Fruit fly (Drosophila melanogaster) whole organism, prepupa: ENCODE measurements around the gene fru.

Experiments used
- Blimp-1 ChIP-seq: fragments of 200-800 bp; sonication (Bioruptor generic); optimal IDR thresholded peaks from 3 replicates; lab custom pipeline; 2017; ENCODE audit warnings: missing biosample characterization, missing genetic modification characterization, mild to moderate bottlenecking, moderate library complexity, missing genetic modification reagents
- CG10631 ChIP-seq: fragments of 200-800 bp; sonication (Bioruptor generic); optimal IDR thresholded peaks from 2 replicates; lab custom pipeline; 2016; ENCODE audit warnings: missing biosample characterization, missing genetic modification characterization
- CG10669 ChIP-seq: fragments of 200-800 bp; sonication (Bioruptor generic); optimal IDR thresholded peaks from 3 replicates; lab custom pipeline; 2018; ENCODE audit warnings: missing biosample characterization, mild to moderate bottlenecking, missing genetic modification characterization, moderate library complexity
- CG11762 ChIP-seq: fragments of 200-800 bp; sonication (Bioruptor generic); optimal IDR thresholded peaks from 3 replicates; lab custom pipeline; 2016; ENCODE audit warnings: missing biosample characterization, missing genetic modification characterization; ENCODE audit not compliant: insufficient read depth
- CG11902 ChIP-seq: fragments of 200-800 bp; sonication (Bioruptor generic); optimal IDR thresholded peaks from 3 replicates; lab custom pipeline; 2016; ENCODE audit warnings: missing biosample characterization, missing genetic modification characterization
- CG15336 ChIP-seq: fragments of 200-800 bp; sonication (Bioruptor generic); IDR thresholded peaks from 2 replicates; pipeline ENCODE4 v1.3.6; 2022; ENCODE audit warnings: missing biosample characterization, missing genetic modification characterization
- CG1621 ChIP-seq: fragments of 200-800 bp; sonication (Bioruptor generic); optimal IDR thresholded peaks from 3 replicates; lab custom pipeline; 2018; ENCODE audit warnings: missing biosample characterization, mild to moderate bottlenecking, missing genetic modification characterization
- CG16779 ChIP-seq: fragments of 200-800 bp; sonication (Bioruptor generic); optimal IDR thresholded peaks from 3 replicates; lab custom pipeline; 2017; ENCODE audit warnings: missing biosample characterization, mild to moderate bottlenecking, missing genetic modification characterization
- CG3032 ChIP-seq: fragments of 200-800 bp; optimal IDR thresholded peaks from 2 replicates; lab custom pipeline; 2019; ENCODE audit warnings: missing biosample characterization, mild to moderate bottlenecking, missing genetic modification characterization, moderate library complexity
- CG32006 ChIP-seq: fragments of 200-800 bp; sonication (Bioruptor generic); optimal IDR thresholded peaks from 3 replicates; lab custom pipeline; 2017; ENCODE audit warnings: missing biosample characterization, mild to moderate bottlenecking, missing genetic modification characterization
- CG34406 ChIP-seq: fragments of 200-800 bp; sonication (Bioruptor generic); optimal IDR thresholded peaks from 3 replicates; lab custom pipeline; 2016; ENCODE audit warnings: missing biosample characterization, missing genetic modification characterization
- CG6163 ChIP-seq: fragments of 200-800 bp; sonication (Bioruptor generic); IDR thresholded peaks from 3 replicates; pipeline ENCODE4 v1.3.6; 2022; ENCODE audit warnings: missing biosample characterization, missing genetic modification characterization
- CG6808 ChIP-seq: fragments of 200-800 bp; sonication (Bioruptor generic); optimal IDR thresholded peaks from 3 replicates; lab custom pipeline; 2017; ENCODE audit warnings: missing biosample characterization, missing genetic modification characterization, mild to moderate bottlenecking, moderate library complexity, missing genetic modification reagents
- CG6854 ChIP-seq: fragments of 200-800 bp; sonication (Bioruptor generic); optimal IDR thresholded peaks from 2 replicates; lab custom pipeline; 2017; ENCODE audit warnings: missing biosample characterization, mild to moderate bottlenecking, missing genetic modification characterization
- CG7368 ChIP-seq: fragments of 200-800 bp; sonication (Bioruptor generic); optimal IDR thresholded peaks from 3 replicates; lab custom pipeline; 2016; ENCODE audit warnings: missing biosample characterization, missing genetic modification characterization
- CG8119 ChIP-seq: fragments of 200-800 bp; sonication (Bioruptor generic); IDR thresholded peaks from 3 replicates; pipeline ENCODE4 v1.3.6; 2022; ENCODE audit warnings: missing biosample characterization, missing genetic modification characterization
- CG8632 ChIP-seq: fragments of 200-800 bp; sonication (Bioruptor generic); optimal IDR thresholded peaks from 3 replicates; lab custom pipeline; 2016; ENCODE audit warnings: missing biosample characterization, missing genetic modification characterization
- Eip75B ChIP-seq: fragments of 200-800 bp; sonication (Bioruptor generic); optimal IDR thresholded peaks from 3 replicates; lab custom pipeline; 2016; ENCODE audit warnings: missing biosample characterization, missing genetic modification characterization
- Eip78C ChIP-seq: fragments of 200-800 bp; sonication (Bioruptor generic); peaks from one replicate; lab custom pipeline; 2016; ENCODE audit warnings: missing biosample characterization, missing genetic modification characterization
- Eip93F ChIP-seq: fragments of 200-800 bp; sonication (Bioruptor generic); optimal IDR thresholded peaks from 2 replicates; lab custom pipeline; 2016; ENCODE audit warnings: missing biosample characterization, mild to moderate bottlenecking, missing genetic modification characterization
- Ets96B ChIP-seq: fragments of 200-800 bp; optimal IDR thresholded peaks from 2 replicates; lab custom pipeline; 2019; ENCODE audit warnings: missing biosample characterization, mild to moderate bottlenecking, missing genetic modification characterization, moderate library complexity
- Gug ChIP-seq: fragments of 200-800 bp; sonication (Bioruptor generic); IDR thresholded peaks from 2 replicates; pipeline ENCODE4 v1.3.6; 2022; ENCODE audit warnings: missing biosample characterization, missing genetic modification characterization
- Hr38 ChIP-seq: sonication (Bioruptor generic); optimal IDR thresholded peaks from 2 replicates; lab custom pipeline; 2016; ENCODE audit warnings: missing biosample characterization, missing genetic modification characterization
- Hr39 ChIP-seq: fragments of 200-800 bp; sonication (Bioruptor generic); optimal IDR thresholded peaks from 2 replicates; lab custom pipeline; 2016; ENCODE audit warnings: missing biosample characterization, missing genetic modification characterization
- Met ChIP-seq: fragments of 200-800 bp; sonication (Bioruptor generic); optimal IDR thresholded peaks from 3 replicates; lab custom pipeline; 2016; ENCODE audit warnings: missing biosample characterization, missing genetic modification characterization
- OdsH ChIP-seq: fragments of 200-800 bp; sonication (Bioruptor generic); optimal IDR thresholded peaks from 3 replicates; lab custom pipeline; 2016; ENCODE audit warnings: missing biosample characterization, missing genetic modification characterization
- Smox ChIP-seq: fragments of 200-800 bp; sonication (Bioruptor generic); optimal IDR thresholded peaks from 3 replicates; lab custom pipeline; 2016; ENCODE audit warnings: missing biosample characterization, missing genetic modification characterization
- Sox14 ChIP-seq: fragments of 200-800 bp; sonication (Bioruptor generic); optimal IDR thresholded peaks from 3 replicates; lab custom pipeline; 2016; ENCODE audit warnings: missing biosample characterization, missing genetic modification characterization
- achi ChIP-seq: fragments of 200-800 bp; sonication (Bioruptor generic); optimal IDR thresholded peaks from 3 replicates; lab custom pipeline; 2016; ENCODE audit warnings: missing biosample characterization, missing genetic modification characterization
- cyc ChIP-seq: fragments of 200-800 bp; sonication (Bioruptor generic); optimal IDR thresholded peaks from 3 replicates; lab custom pipeline; 2016; ENCODE audit warnings: missing biosample characterization, missing genetic modification characterization
- dac ChIP-seq: fragments of 200-800 bp; sonication (Bioruptor generic); optimal IDR thresholded peaks from 2 replicates; lab custom pipeline; 2017; ENCODE audit warnings: missing biosample characterization, mild to moderate bottlenecking, missing genetic modification characterization
- dsx ChIP-seq: fragments of 200-800 bp; optimal IDR thresholded peaks from 3 replicates; lab custom pipeline; 2019; ENCODE audit warnings: missing biosample characterization, mild to moderate bottlenecking, missing genetic modification characterization, moderate library complexity; ENCODE audit not compliant: poor library complexity, severe bottlenecking
- eg ChIP-seq: fragments of 200-800 bp; sonication (Bioruptor generic); IDR thresholded peaks from 3 replicates; pipeline ENCODE4 v1.3.6; 2022; ENCODE audit warnings: missing biosample characterization, missing genetic modification characterization
- esn ChIP-seq: fragments of 200-800 bp; sonication (Bioruptor generic); optimal IDR thresholded peaks from 2 replicates; lab custom pipeline; 2016; ENCODE audit warnings: missing biosample characterization, mild to moderate bottlenecking, missing genetic modification characterization, moderate library complexity
- fd59A ChIP-seq: fragments of 200-800 bp; sonication (Bioruptor generic); optimal IDR thresholded peaks from 2 replicates; lab custom pipeline; 2017; ENCODE audit warnings: missing biosample characterization, mild to moderate bottlenecking, missing genetic modification characterization, missing genetic modification reagents
- fd85E ChIP-seq: fragments of 200-800 bp; sonication (Bioruptor generic); optimal IDR thresholded peaks from 3 replicates; lab custom pipeline; 2016; ENCODE audit warnings: missing biosample characterization, missing genetic modification characterization
- lz ChIP-seq: fragments of 200-800 bp; sonication (Bioruptor generic); optimal IDR thresholded peaks from 3 replicates; lab custom pipeline; 2016; ENCODE audit warnings: missing biosample characterization, missing genetic modification characterization
- net ChIP-seq: fragments of 200-800 bp; sonication (Bioruptor generic); optimal IDR thresholded peaks from 3 replicates; lab custom pipeline; 2016; ENCODE audit warnings: missing biosample characterization, missing genetic modification characterization
- pdm3 ChIP-seq: fragments of 200-800 bp; sonication (Bioruptor generic); optimal IDR thresholded peaks from 3 replicates; lab custom pipeline; 2016; ENCODE audit warnings: missing biosample characterization, missing genetic modification characterization
- ss ChIP-seq, 2 experiments: fragments of 200-800 bp; sonication (Bioruptor generic); optimal IDR thresholded peaks; 2 replicates in 1 of 2; 3 replicates in 1 of 2; lab custom pipeline; 2017 to 2018; ENCODE audit warnings: mild to moderate bottlenecking in 2 of 2, missing biosample characterization in 2 of 2, missing genetic modification characterization in 2 of 2, moderate library complexity in 1 of 2
- svp ChIP-seq: fragments of 200-800 bp; sonication (Bioruptor generic); peaks from one replicate; lab custom pipeline; 2016; ENCODE audit warnings: missing biosample characterization, missing genetic modification characterization
- vri ChIP-seq: fragments of 200-800 bp; sonication (Bioruptor generic); optimal IDR thresholded peaks from 3 replicates; lab custom pipeline; 2016; ENCODE audit warnings: missing biosample characterization, mild to moderate bottlenecking, missing genetic modification characterization

The fru gene

dm6 chr3R:18402549-18403429 is 142.6 kb downstream of the fru start, which contains the start of the genes Wdr37 and koko (continued):
- TF ChIP-seq CG16779 (tag; lab: Kevin White, UChicago) (peak; percentile 85), CG32006 (GFP tag; lab: Kevin White, UChicago) (peak; percentile 96), fd59A (GFP tag; lab: Kevin White, UChicago) (peak; percentile 83), CG11762 (GFP tag; lab: Kevin White, UChicago) (peak; percentile 95), CG6163 (peak; percentile 96), Eip93F (GFP tag; lab: Kevin White, UChicago) (peak; percentile 86), Blimp-1 (GFP tag; lab: Kevin White, UChicago) (peak; percentile 83), lz (GFP tag; lab: Kevin White, UChicago) (peak; percentile 89), Met (GFP tag; lab: Kevin White, UChicago) (peak; percentile 90), ss (GFP tag; optimal IDR thresholded peaks at IDR 0.05; lab: Kevin White, UChicago) (peak; percentile 87 to 94), Smox (GFP tag; lab: Kevin White, UChicago) (peak; percentile 93), CG34406 (GFP tag; lab: Kevin White, UChicago) (peak; percentile 97), esn (GFP tag; lab: Kevin White, UChicago) (peak; percentile 96), pdm3 (GFP tag; lab: Kevin White, UChicago) (peak; percentile 91), svp (GFP tag; lab: Kevin White, UChicago) (peak; percentile 96), CG7368 (GFP tag; lab: Kevin White, UChicago) (peak; percentile 86), CG8632 (GFP tag; lab: Kevin White, UChicago) (peak; percentile 96), cyc (GFP tag; lab: Kevin White, UChicago) (peak; percentile 94), OdsH (GFP tag; lab: Kevin White, UChicago) (peak; percentile 97), CG3032 (tag; lab: Kevin White, UChicago) (peak; percentile 98), Ets96B (peak; percentile 98)

dm6 chr3R:18399698-18400020 is 145.7 kb downstream of the fru start:
- no peak for TF ChIP-seq Eip75B (GFP tag; lab: Kevin White, UChicago)
- no peak for TF ChIP-seq CG10631 (GFP tag; lab: Kevin White, UChicago)
- TF ChIP-seq Hr38 (GFP tag; lab: Kevin White, UChicago) = no peak
- no peak for TF ChIP-seq Eip93F (GFP tag; lab: Kevin White, UChicago)
- no peak for TF ChIP-seq CG11902 (GFP tag; lab: Kevin White, UChicago)
- TF ChIP-seq cyc (GFP tag; lab: Kevin White, UChicago) = no peak
- TF ChIP-seq net (GFP tag; lab: Kevin White, UChicago) = no peak
- TF ChIP-seq Met (GFP tag; lab: Kevin White, UChicago) = no peak
- TF ChIP-seq Hr39 (GFP tag; lab: Kevin White, UChicago) = no peak
- no peak for TF ChIP-seq Gug
- no peak for TF ChIP-seq CG6854 (GFP tag; lab: Kevin White, UChicago)
- TF ChIP-seq CG1621 = no peak
- TF ChIP-seq CG6808 (GFP tag; lab: Kevin White, UChicago) = no peak
- TF ChIP-seq CG6163 = no peak
- TF ChIP-seq dsx = no peak
- TF ChIP-seq svp (GFP tag; lab: Kevin White, UChicago) = no peak
- no peak for TF ChIP-seq CG3032 (tag; lab: Kevin White, UChicago)

dm6 chr3R:18398954-18399697 is 146.3 kb downstream of the fru start, which contains the start of gene Vha100-2:
Vha100-2 (minus strand) TSS chr3R:18399169.
- peak; percentile 42 for TF ChIP-seq OdsH (GFP tag; lab: Kevin White, UChicago)
- no peak for TF ChIP-seq CG10669 (GFP tag; lab: Kevin White, UChicago)
- TF ChIP-seq Eip78C (GFP tag; lab: Kevin White, UChicago) = no peak
- no peak for TF ChIP-seq net (GFP tag; lab: Kevin White, UChicago)
- TF ChIP-seq eg (GFP tag; lab: Robert Waterston, UW) = peak; percentile 60
- TF ChIP-seq CG8632 (GFP tag; lab: Kevin White, UChicago) = peak; percentile 23
- peak; percentile 13 for TF ChIP-seq esn (GFP tag; lab: Kevin White, UChicago)
- peak; percentile 27 for TF ChIP-seq CG7368 (GFP tag; lab: Kevin White, UChicago)
- no peak for TF ChIP-seq CG11762 (GFP tag; lab: Kevin White, UChicago)
- peak; percentile 42 for TF ChIP-seq Met (GFP tag; lab: Kevin White, UChicago)
- TF ChIP-seq CG6808 (GFP tag; lab: Kevin White, UChicago) = peak; percentile 27
- peak; percentile 59 for TF ChIP-seq CG6854 (GFP tag; lab: Kevin White, UChicago)
- peak; percentile 18 for TF ChIP-seq lz (GFP tag; lab: Kevin White, UChicago)
- peak; percentile 52 for TF ChIP-seq fd85E (GFP tag; lab: Kevin White, UChicago)
- peak; percentile 34 for TF ChIP-seq vri
- TF ChIP-seq CG15336 (GFP tag; lab: Robert Waterston, UW) = peak; percentile 44; the same call in 1 of the 2 replicates
- TF ChIP-seq CG32006 (GFP tag; lab: Kevin White, UChicago) = peak; percentile 30
- TF ChIP-seq dsx = peak; percentile 80
- TF ChIP-seq fd59A (GFP tag; lab: Kevin White, UChicago) = no peak
- no peak for TF ChIP-seq achi (GFP tag; lab: Kevin White, UChicago)
- TF ChIP-seq Sox14 = peak; percentile 69
- no peak for TF ChIP-seq dac
- TF ChIP-seq CG8119 = peak; percentile 51; the same call in 1 of the 3 replicates
